Fruit fly (Drosophila melanogaster) whole organism, wandering third instar larva: ENCODE data around the gene sra.

Experiments
- Abd-B ChIP-seq: fragments of >200 bp; optimal IDR thresholded peaks from 2 replicates; lab custom pipeline; 2017; ENCODE audit warnings: missing biosample characterization, missing genetic modification characterization
- CG9705 ChIP-seq: fragments of 200-800 bp; sonication (Bioruptor generic); optimal IDR thresholded peaks from 2 replicates; lab custom pipeline; 2018; ENCODE audit warnings: missing biosample characterization, mild to moderate bottlenecking, missing genetic modification characterization
- CrebA ChIP-seq: fragments of 200-800 bp; sonication (Bioruptor generic); optimal IDR thresholded peaks from 2 replicates; lab custom pipeline; 2016; ENCODE audit warnings: missing biosample characterization, mild to moderate bottlenecking, missing genetic modification characterization, borderline replicate concordance
- Dfd ChIP-seq: fragments of >200 bp; optimal IDR thresholded peaks from 2 replicates; lab custom pipeline; 2017; ENCODE audit warnings: missing biosample characterization, missing genetic modification characterization
- Dif ChIP-seq: fragments of 200-275, 200-300 bp; sonication (Bioruptor generic); optimal IDR thresholded peaks from 2 replicates; lab custom pipeline; 2018; ENCODE audit warnings: missing biosample characterization, missing genetic modification characterization; ENCODE audit not compliant: partially characterized antibody
- HLH106 ChIP-seq: fragments of 200-800 bp; optimal IDR thresholded peaks from 3 replicates; lab custom pipeline; 2019; ENCODE audit warnings: missing biosample characterization, mild to moderate bottlenecking, missing genetic modification characterization, moderate library complexity
- Hnf4 ChIP-seq: fragments of 200-800 bp; sonication (Bioruptor generic); optimal IDR thresholded peaks from 2 replicates; lab custom pipeline; 2016; ENCODE audit warnings: missing biosample characterization, mild to moderate bottlenecking, missing genetic modification characterization
- Hr78 ChIP-seq: fragments of >200 bp; optimal IDR thresholded peaks from 2 replicates; lab custom pipeline; 2017; ENCODE audit warnings: missing biosample characterization, missing genetic modification characterization
- Jra ChIP-seq: sonication (Bioruptor generic); optimal IDR thresholded peaks from 2 replicates; lab custom pipeline; 2016; ENCODE audit warnings: missing biosample characterization, missing genetic modification characterization
- Mio ChIP-seq: sonication (Bioruptor generic); optimal IDR thresholded peaks from 2 replicates; lab custom pipeline; 2016; ENCODE audit warnings: missing biosample characterization, missing genetic modification characterization
- Myc ChIP-seq: fragments of >200 bp; optimal IDR thresholded peaks from 2 replicates; lab custom pipeline; 2017
- N ChIP-seq: fragments of >200 bp; optimal IDR thresholded peaks from 2 replicates; lab custom pipeline; 2018; ENCODE audit warnings: missing biosample characterization, missing external identifiers, missing genetic modification characterization
- OdsH ChIP-seq: fragments of 200-800 bp; sonication (Bioruptor generic); optimal IDR thresholded peaks from 2 replicates; lab custom pipeline; 2016; ENCODE audit warnings: missing biosample characterization, mild to moderate bottlenecking, missing genetic modification characterization
- Rel ChIP-seq, 2 experiments: fragments of 200-800 bp; sonication (Bioruptor generic) in 1 of 2; optimal IDR thresholded peaks; 2 replicates in 1 of 2; 3 replicates in 1 of 2; lab custom pipeline; 2016 to 2019; ENCODE audit warnings: mild to moderate bottlenecking in 2 of 2, missing biosample characterization in 2 of 2, missing genetic modification characterization in 2 of 2, moderate library complexity in 1 of 2
- Sp1 ChIP-seq: fragments of 200-800 bp; sonication (Bioruptor generic); optimal IDR thresholded peaks from 3 replicates; lab custom pipeline; 2019; ENCODE audit warnings: missing biosample characterization, mild to moderate bottlenecking, missing genetic modification characterization, moderate library complexity
- Vsx2 ChIP-seq: fragments of 200-300, 225-300 bp; sonication (Bioruptor generic); optimal IDR thresholded peaks from 2 replicates; lab custom pipeline; 2018; ENCODE audit warnings: missing biosample characterization, missing genetic modification characterization; ENCODE audit not compliant: partially characterized antibody
- brk ChIP-seq: fragments of 200-800 bp; sonication (Bioruptor generic); optimal IDR thresholded peaks from 2 replicates; lab custom pipeline; 2016; ENCODE audit warnings: missing biosample characterization, mild to moderate bottlenecking, missing genetic modification characterization
- dl ChIP-seq, 2 experiments: fragments of 175-275, 200-275 bp in 1 of 2; fragments of 200-275 bp in 1 of 2; sonication (Bioruptor generic); optimal IDR thresholded peaks; lab custom pipeline; 2018; ENCODE audit warnings: mild to moderate bottlenecking in 2 of 2, missing biosample characterization in 2 of 2, missing genetic modification characterization in 2 of 2, moderate library complexity in 2 of 2; ENCODE audit not compliant: partially characterized antibody in 2 of 2, insufficient read depth in 1 of 2
- dmrt93B ChIP-seq: fragments of 200-800 bp; sonication (Bioruptor generic); optimal IDR thresholded peaks from 2 replicates; lab custom pipeline; 2018; ENCODE audit warnings: missing biosample characterization, mild to moderate bottlenecking, missing genetic modification characterization
- ey ChIP-seq: fragments of 200-800 bp; sonication (Bioruptor generic); optimal IDR thresholded peaks from 2 replicates; lab custom pipeline; 2016; ENCODE audit warnings: missing biosample characterization, missing genetic modification characterization
- foxo ChIP-seq, 2 experiments: fragments of 200-800 bp; sonication (Bioruptor generic); optimal IDR thresholded peaks; 2 replicates in 1 of 2; 3 replicates in 1 of 2; lab custom pipeline; 2016 to 2017; ENCODE audit warnings: missing biosample characterization in 2 of 2, missing genetic modification characterization in 2 of 2
- h ChIP-seq: fragments of 200-800 bp; sonication (Bioruptor generic); optimal IDR thresholded peaks from 3 replicates; lab custom pipeline; 2016; ENCODE audit warnings: missing biosample characterization, mild to moderate bottlenecking, missing genetic modification characterization
- jim ChIP-seq: fragments of 175-275, 200-325 bp; sonication (Bioruptor generic); optimal IDR thresholded peaks from 2 replicates; lab custom pipeline; 2016; ENCODE audit warnings: missing biosample characterization, mild to moderate bottlenecking, missing genetic modification characterization
- lola ChIP-seq: fragments of >200 bp; optimal IDR thresholded peaks from 2 replicates; lab custom pipeline; 2017; ENCODE audit warnings: missing biosample characterization, missing genetic modification characterization
- pan ChIP-seq: fragments of >200 bp; optimal IDR thresholded peaks from 2 replicates; lab custom pipeline; 2017
- psq ChIP-seq: fragments of 200-800 bp; sonication (Bioruptor generic); optimal IDR thresholded peaks from 3 replicates; lab custom pipeline; 2017; ENCODE audit warnings: missing biosample characterization, mild to moderate bottlenecking, missing genetic modification characterization, moderate library complexity
- rgr ChIP-seq: fragments of 200-800 bp; sonication (Bioruptor generic); optimal IDR thresholded peaks from 3 replicates; lab custom pipeline; 2016; ENCODE audit warnings: missing biosample characterization, mild to moderate bottlenecking, missing genetic modification characterization
- sage ChIP-seq: fragments of 200-800 bp; sonication (Bioruptor generic); optimal IDR thresholded peaks from 2 replicates; lab custom pipeline; 2016; ENCODE audit warnings: missing biosample characterization, mild to moderate bottlenecking, missing genetic modification characterization
- sv ChIP-seq: fragments of 200-800 bp; sonication (Bioruptor generic); optimal IDR thresholded peaks from 3 replicates; lab custom pipeline; 2016; ENCODE audit warnings: missing biosample characterization, missing genetic modification characterization
- usp ChIP-seq: fragments of >200 bp; optimal IDR thresholded peaks from 2 replicates; lab custom pipeline; 2017; ENCODE audit warnings: missing biosample characterization, missing genetic modification characterization
- woc ChIP-seq: sonication (Bioruptor generic); optimal IDR thresholded peaks from 2 replicates; lab custom pipeline; 2016; ENCODE audit warnings: missing biosample characterization, mild to moderate bottlenecking, missing genetic modification characterization

The sra gene

DNA sequence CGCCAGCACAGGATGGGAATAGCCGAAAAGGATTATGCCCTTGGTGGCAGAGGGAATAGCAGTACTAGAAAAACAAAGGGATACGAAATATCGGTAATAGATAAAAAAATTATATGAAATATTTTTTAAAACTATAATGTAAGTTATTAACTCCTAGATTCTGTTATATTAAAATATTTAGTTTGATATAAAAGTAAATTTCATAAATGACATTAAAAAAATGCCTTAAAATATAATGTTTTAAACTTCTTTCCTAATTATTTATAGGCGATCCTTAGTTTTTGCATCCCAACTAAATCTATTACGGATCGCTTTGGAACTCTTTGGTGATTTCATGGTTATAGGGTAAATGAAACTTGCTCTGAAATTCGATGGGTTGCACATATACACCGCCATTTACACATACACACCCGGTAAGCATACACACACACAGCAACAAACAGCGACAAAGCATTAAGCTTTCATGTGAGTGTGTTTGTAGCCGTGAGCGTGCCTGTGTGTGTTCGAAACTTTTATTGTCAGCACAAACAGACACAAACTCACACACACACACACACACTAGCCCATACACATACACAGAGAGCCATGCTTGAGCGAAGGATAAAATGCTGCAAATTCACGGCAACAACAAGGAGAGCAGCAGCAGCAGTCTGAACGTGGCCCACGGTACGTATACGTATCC lies 27.1 kb downstream of the sra start:
- no peak for TF ChIP-seq Dfd (GFP tag; lab: Kevin White, UChicago)
- TF ChIP-seq h (GFP tag; lab: Kevin White, UChicago), result no peak
- TF ChIP-seq brk (GFP tag; lab: Kevin White, UChicago), result no peak
- TF ChIP-seq foxo (GFP tag; optimal IDR thresholded peaks at IDR 0.05; lab: Kevin White, UChicago), result peak in 1 of 2 experiments; percentile 23
- no peak for TF ChIP-seq Jra (GFP tag; lab: Kevin White, UChicago)
- TF ChIP-seq psq, result peak; percentile 11
- no peak for TF ChIP-seq Hnf4
- TF ChIP-seq sage (GFP tag; lab: Kevin White, UChicago), result no peak
- no peak for TF ChIP-seq Mio (GFP tag; lab: Kevin White, UChicago)
- no peak for TF ChIP-seq CrebA (GFP tag; lab: Kevin White, UChicago)

DNA sequence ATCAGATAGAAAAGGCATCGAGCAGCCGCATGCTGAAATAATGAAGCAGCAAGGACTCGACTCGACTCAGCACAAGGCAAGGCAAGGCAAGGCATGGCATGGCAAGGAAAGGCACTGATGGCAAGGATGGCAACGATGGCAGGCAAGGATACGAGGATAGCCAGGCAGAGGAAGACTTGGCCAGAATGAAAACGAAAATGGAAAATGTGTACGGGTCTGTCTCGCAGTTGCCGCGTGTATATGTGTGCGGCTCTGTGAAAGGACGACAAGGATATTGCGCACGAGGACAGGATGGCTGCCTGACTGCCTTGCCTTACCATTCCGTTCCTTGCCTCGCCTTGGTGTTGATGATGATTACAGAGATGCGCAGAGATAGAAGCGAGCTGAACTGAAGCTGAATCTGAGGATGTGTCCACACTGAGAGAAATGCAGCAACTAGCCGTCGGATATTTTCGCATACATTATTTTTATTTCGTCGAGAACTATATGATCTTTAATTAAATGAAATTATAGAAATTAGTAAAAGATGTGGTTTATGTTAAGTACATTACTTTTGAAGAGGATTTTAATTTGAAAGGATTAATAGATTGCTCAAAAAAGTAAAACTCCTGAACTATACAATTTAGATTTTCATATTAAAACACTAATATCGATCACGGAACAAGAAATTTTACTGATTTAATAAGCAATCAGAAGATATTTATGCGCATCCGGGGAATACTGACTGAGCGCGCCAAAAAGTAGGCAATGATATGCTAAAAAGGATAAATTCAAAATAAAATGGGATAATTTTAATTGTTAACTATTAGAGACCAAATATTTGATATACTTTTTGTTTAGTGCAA lies 27.9 kb downstream of the sra start:
- peak; percentile 6 for TF ChIP-seq Sp1 (GFP tag; lab: Kevin White, UChicago)
- TF ChIP-seq Abd-B (GFP tag; lab: Kevin White, UChicago), result no peak

DNA sequence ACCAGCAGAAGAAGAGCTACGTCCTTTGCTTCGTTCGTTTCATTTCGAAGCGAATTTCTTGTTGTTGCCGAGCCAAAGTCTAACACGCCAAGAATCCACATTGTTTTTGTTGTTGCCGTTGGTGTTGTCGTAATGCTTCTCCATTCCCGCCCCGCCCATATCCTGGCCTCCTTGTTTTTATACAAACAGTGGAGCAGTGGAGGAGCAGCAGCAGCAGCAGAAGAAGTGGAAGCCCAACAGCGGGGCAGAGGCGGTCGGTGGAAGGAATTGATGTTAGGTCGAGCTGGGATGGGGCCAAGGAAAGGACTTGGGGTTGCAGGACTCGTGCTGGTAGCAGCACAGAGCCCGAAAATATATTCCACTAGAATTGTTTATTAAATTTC lies 28.5 kb downstream of the sra start:
- TF ChIP-seq foxo (GFP tag; optimal IDR thresholded peaks at IDR 0.05; lab: Kevin White, UChicago), result no peak
- peak; percentile 10 for TF ChIP-seq Dfd (GFP tag; lab: Kevin White, UChicago)
- TF ChIP-seq h (GFP tag; lab: Kevin White, UChicago), result no peak
- TF ChIP-seq Hr78 (GFP tag; lab: Kevin White, UChicago), result no peak

DNA sequence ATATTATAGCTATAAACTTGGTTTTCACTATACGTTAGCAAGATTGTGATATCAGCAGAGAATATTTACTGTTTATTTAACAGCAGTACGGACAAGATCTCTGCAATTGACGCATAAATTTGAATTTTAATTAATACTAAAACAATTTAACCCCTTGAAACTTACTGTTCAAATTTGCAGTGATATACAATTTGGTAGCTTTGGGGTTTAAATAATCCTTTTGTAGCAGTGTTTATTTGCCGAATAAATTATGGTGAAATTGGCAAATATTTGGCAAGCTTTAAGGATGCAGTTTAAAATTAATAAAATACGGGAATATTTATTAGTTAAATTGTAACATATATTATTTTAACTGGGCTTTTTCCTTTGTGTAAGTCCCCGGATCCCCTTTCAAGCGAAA lies 30.6 kb downstream of the sra start:
- TF ChIP-seq sage (GFP tag; lab: Kevin White, UChicago) (no peak), brk (GFP tag; lab: Kevin White, UChicago) (no peak), jim (no peak), Dfd (GFP tag; lab: Kevin White, UChicago) (no peak), psq (no peak), CG9705 (no peak), dl (GFP tag; optimal IDR thresholded peaks at IDR 0.05; lab: Kevin White, UChicago; ENCODE audit: insufficient read depth in 1 of 2, partially characterized antibody in 2 of 2) (no peak), usp (GFP tag; lab: Kevin White, UChicago) (no peak), Jra (GFP tag; lab: Kevin White, UChicago) (no peak), Dif (GFP tag; lab: Kevin White, UChicago) (no peak), rgr (GFP tag; lab: Kevin White, UChicago) (no peak), ey (GFP tag; lab: Kevin White, UChicago) (no peak), dmrt93B (no peak)

DNA sequence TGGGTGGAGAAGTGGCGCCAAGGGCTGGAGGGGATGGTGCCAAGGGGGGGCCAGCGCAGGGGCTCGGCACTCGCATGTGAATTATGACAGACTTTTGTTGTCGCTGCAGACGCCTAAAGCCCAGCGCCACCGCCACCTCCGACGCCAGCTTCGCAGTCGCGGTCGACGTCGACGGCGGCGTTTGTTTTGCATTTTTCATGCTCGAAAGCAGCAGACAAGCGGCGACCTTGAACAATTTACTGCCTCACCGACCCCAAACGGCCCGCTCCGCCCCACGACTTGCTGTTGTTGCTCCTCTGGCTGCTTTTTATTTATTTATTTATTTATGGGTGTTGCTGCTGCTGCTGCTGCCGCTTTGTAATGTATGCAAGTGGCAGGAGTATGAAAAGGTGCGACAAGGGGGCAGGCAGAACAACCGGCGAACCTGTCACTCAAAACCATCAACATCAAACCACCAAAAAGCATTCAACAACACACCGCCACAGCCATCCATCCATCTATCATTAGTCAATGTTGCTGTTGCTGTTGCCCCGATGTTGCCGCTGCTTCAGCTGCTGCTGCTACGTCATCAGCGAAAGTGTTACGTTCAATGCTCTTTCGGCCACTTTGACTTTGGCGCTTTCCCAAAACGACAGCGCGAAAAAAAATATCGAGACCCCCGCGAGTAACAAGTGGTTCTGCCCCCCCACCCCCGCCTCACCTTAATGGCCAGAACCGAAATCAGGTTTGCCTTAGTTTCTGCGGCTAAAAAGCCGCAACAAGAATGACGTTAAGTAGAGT lies 31.6 kb downstream of the sra start:
- TF ChIP-seq Dfd (GFP tag; lab: Kevin White, UChicago) (peak; percentile 15), OdsH (GFP tag; lab: Kevin White, UChicago) (no peak)

DNA sequence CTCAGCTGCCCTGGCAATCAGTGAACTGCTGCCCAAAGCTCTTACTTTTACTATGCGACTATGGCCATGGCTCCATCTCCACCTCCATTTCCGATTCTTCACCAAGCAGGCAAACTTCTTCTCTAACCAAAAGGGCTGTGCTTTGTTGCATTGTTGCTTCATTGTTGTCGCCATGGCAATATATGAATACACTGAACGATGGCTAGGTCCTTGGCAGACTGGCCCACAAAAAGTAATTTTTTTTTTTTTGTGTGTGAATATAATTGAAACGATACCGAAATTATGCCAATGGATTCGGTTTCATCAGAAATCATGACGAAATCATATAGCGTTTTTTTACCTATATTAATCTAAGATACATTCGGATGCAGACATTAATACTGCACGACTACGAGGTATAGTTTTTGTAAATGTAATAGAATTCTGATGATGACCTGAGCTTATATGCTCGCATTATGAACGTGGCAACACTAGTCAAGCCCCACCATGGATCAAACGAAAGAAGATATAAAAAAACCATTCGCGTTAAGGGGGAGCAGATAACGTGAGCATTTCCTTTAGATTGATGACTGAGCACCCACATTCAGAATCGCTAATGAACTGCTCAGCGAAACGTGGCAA lies 33.4 kb downstream of the sra start:
- no peak for TF ChIP-seq Dif (GFP tag; lab: Kevin White, UChicago)
- no peak for TF ChIP-seq Rel (GFP tag; optimal IDR thresholded peaks at IDR 0.05; lab: Kevin White, UChicago)
- no peak for TF ChIP-seq Rel (tag; optimal IDR thresholded peaks at IDR 0.05; lab: Kevin White, UChicago)
- no peak for TF ChIP-seq usp (GFP tag; lab: Kevin White, UChicago)
- no peak for TF ChIP-seq Dfd (GFP tag; lab: Kevin White, UChicago)
- TF ChIP-seq Sp1 (GFP tag; lab: Kevin White, UChicago), result no peak
- TF ChIP-seq foxo (GFP tag; optimal IDR thresholded peaks at IDR 0.05; lab: Kevin White, UChicago), result no peak
- no peak for TF ChIP-seq dmrt93B
- no peak for TF ChIP-seq Vsx2
- no peak for TF ChIP-seq lola
- TF ChIP-seq sv (GFP tag; lab: Kevin White, UChicago), result no peak
- TF ChIP-seq Myc (lab: Kevin White, UChicago), result no peak
- no peak for TF ChIP-seq CG9705
- TF ChIP-seq Jra (GFP tag; lab: Kevin White, UChicago), result no peak
- no peak for TF ChIP-seq jim
- no peak for TF ChIP-seq woc (GFP tag; lab: Kevin White, UChicago)
- no peak for TF ChIP-seq HLH106 (tag; lab: Kevin White, UChicago)
- TF ChIP-seq N, result no peak
- no peak for TF ChIP-seq OdsH (GFP tag; lab: Kevin White, UChicago)
- TF ChIP-seq pan (lab: Kevin White, UChicago), result no peak
